Worm (Caenorhabditis elegans): Measurements from ENCODE around the gene emb-27.
A peak's percentile ranks its signal among the peaks of the same experiment; 100 is the strongest.

Gene emb-27

ce11 chrII:8131413-8131966, 30.5 kb downstream of the emb-27 start (continued):
- no peak for TF ChIP-seq ztf-11 (tag; optimal IDR thresholded peaks at IDR 0.05)
- TF ChIP-seq lsy-12 (tag; optimal IDR thresholded peaks at IDR 0.05): peak; percentile 38
- no peak for TF ChIP-seq fkh-2 (tag; optimal IDR thresholded peaks at IDR 0.05)
- TF ChIP-seq nhr-11 (tag; optimal IDR thresholded peaks at IDR 0.05): peak; percentile 19
- TF ChIP-seq mml-1 (tag; optimal IDR thresholded peaks at IDR 0.05): no peak
- no peak for TF ChIP-seq ceh-16 (tag; optimal IDR thresholded peaks at IDR 0.05)
- TF ChIP-seq nhr-23 (tag; optimal IDR thresholded peaks at IDR 0.05): peak; percentile 45
- no peak for TF ChIP-seq fos-1 (tag; optimal IDR thresholded peaks at IDR 0.05)
- TF ChIP-seq egl-5 (tag; optimal IDR thresholded peaks at IDR 0.05): peak; percentile 60
- TF ChIP-seq ceh-28 (tag; optimal IDR thresholded peaks at IDR 0.05): peak; percentile 55
- peak; percentile 21 for TF ChIP-seq snpc-4 (tag; optimal IDR thresholded peaks at IDR 0.05)
- TF ChIP-seq pqm-1 (tag; optimal IDR thresholded peaks at IDR 0.05): no peak
- TF ChIP-seq fkh-10 (GFP tag; optimal IDR thresholded peaks at IDR 0.05): peak; percentile 47
- no peak for TF ChIP-seq ceh-9 (tag; optimal IDR thresholded peaks at IDR 0.05)
- TF ChIP-seq lin-15B (tag; optimal IDR thresholded peaks at IDR 0.05): peak; percentile 8
- no peak for TF ChIP-seq nhr-237 (tag; optimal IDR thresholded peaks at IDR 0.05)

- TF ChIP-seq pha-4 (tag; optimal IDR thresholded peaks at IDR 0.05): peak; percentile 25
- TF ChIP-seq aly-2 (tag; optimal IDR thresholded peaks at IDR 0.05): no peak
- TF ChIP-seq ama-1 (optimal IDR thresholded peaks at IDR 0.05): peak; percentile 67
- peak; percentile 28 for TF ChIP-seq lsy-12 (tag; optimal IDR thresholded peaks at IDR 0.05)
- TF ChIP-seq ceh-82 (tag; optimal IDR thresholded peaks at IDR 0.05): no peak
- no peak for TF ChIP-seq eor-1 (tag; optimal IDR thresholded peaks at IDR 0.05)
- peak; percentile 62 for TF ChIP-seq daf-12 (tag; optimal IDR thresholded peaks at IDR 0.05)
Measured at ce11 chrII:8130792-8131191, 31.2 kb downstream of the emb-27 start.

DNA sequence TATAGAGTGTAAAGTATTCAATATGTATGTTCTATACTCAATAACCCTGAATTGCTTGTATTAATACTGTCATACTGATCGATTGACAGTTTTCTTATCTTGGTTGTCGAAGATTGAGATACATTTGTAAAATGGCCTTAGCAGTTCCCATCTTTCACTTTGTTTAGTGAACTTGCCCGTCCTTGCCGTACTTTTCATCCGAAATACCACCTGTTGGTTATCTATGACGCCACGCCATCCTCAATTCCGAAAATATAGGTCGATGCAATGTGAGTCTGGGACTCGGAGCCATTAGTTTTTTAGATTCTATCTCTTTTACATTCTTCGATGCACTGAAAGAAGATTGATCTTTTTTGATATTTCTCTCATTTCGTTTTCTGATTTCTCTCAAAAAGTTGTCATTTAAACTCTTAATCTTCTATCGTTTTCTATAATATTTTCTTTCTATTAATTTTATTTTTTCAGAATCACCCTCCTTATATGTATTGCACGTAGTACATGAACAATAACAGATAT, 32.4 kb downstream of the emb-27 start, which contains the start of gene ulp-4:
Gene ulp-4, plus strand, starts transcription at position 466 of the 516 bp plus-strand sequence.
- peak; percentile 22 for TF ChIP-seq nfya-1 (tag; optimal IDR thresholded peaks at IDR 0.05; ENCODE audit: insufficient read depth)
- peak; percentile 34 for TF ChIP-seq ama-1 (optimal IDR thresholded peaks at IDR 0.05)
- TF ChIP-seq nhr-25 (tag; optimal IDR thresholded peaks at IDR 0.05): peak; percentile 72
- no peak for TF ChIP-seq R02D3.7 (tag; optimal IDR thresholded peaks at IDR 0.05)
- peak; percentile 23 for TF ChIP-seq elt-1 (tag; optimal IDR thresholded peaks at IDR 0.05)
- no peak for TF ChIP-seq nhr-11 (tag; optimal IDR thresholded peaks at IDR 0.05)
- no peak for TF ChIP-seq lin-39 (tag; optimal IDR thresholded peaks at IDR 0.05)

DNA sequence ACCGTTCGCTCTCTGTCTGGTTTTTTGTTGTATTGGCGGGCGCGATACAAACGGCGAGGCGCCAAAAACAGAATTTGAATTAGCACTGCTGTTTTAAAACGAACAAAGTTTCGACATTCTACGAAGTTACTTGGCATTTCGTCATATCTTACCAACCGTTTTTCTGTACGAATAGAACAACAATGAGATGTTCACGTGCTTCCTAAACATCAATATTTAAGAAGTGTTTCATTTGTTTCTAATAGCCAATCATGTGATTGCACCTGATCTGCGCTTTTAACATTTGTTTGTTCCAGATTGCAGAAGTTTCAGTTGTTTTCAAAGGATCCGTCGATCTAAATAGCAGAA, 33.0 kb downstream of the emb-27 start:
- TF ChIP-seq ceh-16 (tag; optimal IDR thresholded peaks at IDR 0.05): no peak

ce11 chrII:8128273-8129039, 33.5 kb downstream of the emb-27 start:
- TF ChIP-seq ztf-4 (tag; optimal IDR thresholded peaks at IDR 0.05): peak; percentile 50
- TF ChIP-seq zag-1 (tag; optimal IDR thresholded peaks at IDR 0.05): no peak
- TF ChIP-seq ama-1 (optimal IDR thresholded peaks at IDR 0.05): peak; percentile 40
- no peak for TF ChIP-seq R02D3.7 (tag; optimal IDR thresholded peaks at IDR 0.05)
- TF ChIP-seq unc-39 (tag; optimal IDR thresholded peaks at IDR 0.05): no peak
- no peak for TF ChIP-seq nhr-11 (tag; optimal IDR thresholded peaks at IDR 0.05)
- no peak for TF ChIP-seq pqm-1 (tag; optimal IDR thresholded peaks at IDR 0.05)
- no peak for TF ChIP-seq nhr-28 (tag; optimal IDR thresholded peaks at IDR 0.05)
- no peak for TF ChIP-seq fkh-2 (tag; optimal IDR thresholded peaks at IDR 0.05)
- peak; percentile 42 for TF ChIP-seq unc-62 (GFP tag; optimal IDR thresholded peaks at IDR 0.05)
- TF ChIP-seq ztf-11 (tag; optimal IDR thresholded peaks at IDR 0.05): no peak
- TF ChIP-seq lin-15B (tag; optimal IDR thresholded peaks at IDR 0.05): no peak
- no peak for TF ChIP-seq ceh-9 (tag; optimal IDR thresholded peaks at IDR 0.05)
- no peak for TF ChIP-seq sea-2 (GFP tag; optimal IDR thresholded peaks at IDR 0.05)
- TF ChIP-seq nhr-237 (tag; optimal IDR thresholded peaks at IDR 0.05): no peak
- TF ChIP-seq aly-2 (tag; optimal IDR thresholded peaks at IDR 0.05): no peak
- no peak for TF ChIP-seq snpc-4 (tag; optimal IDR thresholded peaks at IDR 0.05)
- TF ChIP-seq lin-39 (tag; optimal IDR thresholded peaks at IDR 0.05): peak; percentile 79
- peak; percentile 85 for TF ChIP-seq nfya-1 (tag; optimal IDR thresholded peaks at IDR 0.05; ENCODE audit: insufficient read depth)
- no peak for TF ChIP-seq mml-1 (tag; optimal IDR thresholded peaks at IDR 0.05)
- TF ChIP-seq lsy-12 (tag; optimal IDR thresholded peaks at IDR 0.05): no peak
- peak; percentile 58 for TF ChIP-seq nhr-43 (tag; optimal IDR thresholded peaks at IDR 0.05; ENCODE audit: poor library complexity, severe bottlenecking)
- no peak for TF ChIP-seq jun-1 (tag; optimal IDR thresholded peaks at IDR 0.05)
- peak; percentile 0 for TF ChIP-seq tbx-2 (tag; optimal IDR thresholded peaks at IDR 0.05)
- peak in 1 of 3 experiments; percentile 52 for TF ChIP-seq elt-3 (tag; optimal IDR thresholded peaks at IDR 0.05)
- no peak for TF ChIP-seq nhr-76 (tag; optimal IDR thresholded peaks at IDR 0.05)
- TF ChIP-seq elt-1 (tag; optimal IDR thresholded peaks at IDR 0.05): peak; percentile 55
- no peak for TF ChIP-seq daf-12 (tag; optimal IDR thresholded peaks at IDR 0.05)
- TF ChIP-seq ceh-16 (tag; optimal IDR thresholded peaks at IDR 0.05): no peak
- no peak for TF ChIP-seq nhr-12 (tag; optimal IDR thresholded peaks at IDR 0.05)
- TF ChIP-seq egl-5 (tag; optimal IDR thresholded peaks at IDR 0.05): no peak
- TF ChIP-seq ceh-82 (tag; optimal IDR thresholded peaks at IDR 0.05): no peak
- no peak for TF ChIP-seq ZK546.5 (tag; optimal IDR thresholded peaks at IDR 0.05)
